Fruit fly (Drosophila melanogaster) whole organism, embryonic: Measurements from ENCODE around the gene heph.

ENCODE experiments used
- Antp ChIP-seq: fragments of 200-800 bp; sonication (Bioruptor generic); optimal IDR thresholded peaks from 3 replicates; lab custom pipeline; 2016; ENCODE audit warnings: missing biosample characterization, missing genetic modification characterization
- B-H2 ChIP-seq: fragments of 200-800 bp; sonication (Bioruptor generic); optimal IDR thresholded peaks from 2 replicates; lab custom pipeline; 2018; ENCODE audit warnings: missing biosample characterization, mild to moderate bottlenecking, missing genetic modification characterization
- CG10979 ChIP-seq: fragments of 200-800 bp; sonication (Bioruptor generic); optimal IDR thresholded peaks from 2 replicates; lab custom pipeline; 2018; ENCODE audit warnings: missing biosample characterization, mild to moderate bottlenecking, missing genetic modification characterization, moderate library complexity
- CG11560 ChIP-seq: fragments of 200-800 bp; sonication (Bioruptor generic); IDR thresholded peaks from 3 replicates; pipeline ENCODE4 v1.3.6; 2022; ENCODE audit warnings: missing biosample characterization, missing genetic modification characterization
- CG12299 ChIP-seq: fragments of 200-800 bp; sonication (Bioruptor generic); optimal IDR thresholded peaks from 2 replicates; lab custom pipeline; 2018; ENCODE audit warnings: missing biosample characterization, mild to moderate bottlenecking, missing genetic modification characterization
- CG13775 ChIP-seq: fragments of 200-800 bp; sonication (Bioruptor generic); optimal IDR thresholded peaks from 3 replicates; lab custom pipeline; 2017; ENCODE audit warnings: missing biosample characterization, mild to moderate bottlenecking, missing genetic modification characterization
- CG14710 ChIP-seq: fragments of 200-800 bp; sonication (Bioruptor generic); optimal IDR thresholded peaks from 3 replicates; lab custom pipeline; 2019; ENCODE audit warnings: missing biosample characterization, mild to moderate bottlenecking, missing genetic modification characterization, moderate library complexity
- CG14965 ChIP-seq: fragments of 200-800 bp; sonication (Bioruptor generic); optimal IDR thresholded peaks from 2 replicates; lab custom pipeline; 2016; ENCODE audit warnings: missing biosample characterization, missing genetic modification characterization, borderline replicate concordance
- CG15011 ChIP-seq: fragments of 200-800 bp; sonication (Bioruptor generic); optimal IDR thresholded peaks from 3 replicates; lab custom pipeline; 2018; ENCODE audit warnings: missing biosample characterization, mild to moderate bottlenecking, missing genetic modification characterization
- CG15073 ChIP-seq: fragments of 200-800 bp; sonication (Bioruptor generic); optimal IDR thresholded peaks from 2 replicates; lab custom pipeline; 2016; ENCODE audit warnings: missing biosample characterization, missing genetic modification characterization
- CG16813 ChIP-seq: fragments of 200-800 bp; sonication (Bioruptor generic); IDR thresholded peaks from 3 replicates; pipeline ENCODE4 v1.3.6; 2022; ENCODE audit warnings: missing biosample characterization, missing genetic modification characterization; ENCODE audit not compliant: partially characterized antibody
- CG1792 ChIP-seq: fragments of 200-800 bp; sonication (Bioruptor generic); optimal IDR thresholded peaks from 2 replicates; lab custom pipeline; 2016; ENCODE audit warnings: missing biosample characterization, missing genetic modification characterization
- CG1832 ChIP-seq: fragments of 200-800 bp; sonication (Bioruptor generic); optimal IDR thresholded peaks from 2 replicates; lab custom pipeline; 2017; ENCODE audit warnings: missing biosample characterization, mild to moderate bottlenecking, missing genetic modification characterization, inconsistent platforms
- CG18619 ChIP-seq: fragments of 200-800 bp; sonication (Bioruptor generic); optimal IDR thresholded peaks from 3 replicates; lab custom pipeline; 2017; ENCODE audit warnings: missing biosample characterization, mild to moderate bottlenecking, missing genetic modification characterization
- CG33557 ChIP-seq: fragments of 200-800 bp; sonication (Bioruptor generic); optimal IDR thresholded peaks from 2 replicates; lab custom pipeline; 2019; ENCODE audit warnings: missing biosample characterization, mild to moderate bottlenecking, missing genetic modification characterization, moderate library complexity
- CG34422 ChIP-seq: fragments of 200-800 bp; sonication (Bioruptor generic); IDR thresholded peaks from 3 replicates; pipeline ENCODE4 v1.3.6; 2022; ENCODE audit warnings: missing biosample characterization, missing genetic modification characterization
- CG3838 ChIP-seq: fragments of 200-800 bp; sonication (Bioruptor generic); optimal IDR thresholded peaks from 3 replicates; lab custom pipeline; 2016; ENCODE audit warnings: missing biosample characterization, missing genetic modification characterization
- CG43689 ChIP-seq: fragments of 200-800 bp; sonication (Bioruptor generic); IDR thresholded peaks from 2 replicates; pipeline ENCODE4 v1.3.6; 2022; ENCODE audit warnings: missing biosample characterization, missing genetic modification characterization
- CG4707 ChIP-seq: fragments of 200-800 bp; sonication (Bioruptor generic); optimal IDR thresholded peaks from 2 replicates; lab custom pipeline; 2018; ENCODE audit warnings: missing biosample characterization, mild to moderate bottlenecking, missing genetic modification characterization, moderate library complexity
- CG5953 ChIP-seq: fragments of 200-800 bp; sonication (Bioruptor generic); IDR thresholded peaks from 2 replicates; pipeline ENCODE4 v1.3.6; 2022; ENCODE audit warnings: missing biosample characterization, missing genetic modification characterization
- CG6791 ChIP-seq: fragments of 200-800 bp; sonication (Bioruptor generic); IDR thresholded peaks from 3 replicates; pipeline ENCODE4 v1.3.6; 2022; ENCODE audit warnings: missing biosample characterization, missing genetic modification characterization; ENCODE audit not compliant: partially characterized antibody
- CG8478 ChIP-seq: fragments of >200 bp; optimal IDR thresholded peaks from 2 replicates; lab custom pipeline; 2018
- CG9797 ChIP-seq: fragments of 200-800 bp; sonication (Bioruptor generic); optimal IDR thresholded peaks from 3 replicates; lab custom pipeline; 2018; ENCODE audit warnings: missing biosample characterization, mild to moderate bottlenecking, missing genetic modification characterization
- CHES-1-like ChIP-seq: fragments of 200-800 bp; sonication (Bioruptor generic); optimal IDR thresholded peaks from 2 replicates; lab custom pipeline; 2016; ENCODE audit warnings: missing biosample characterization, missing genetic modification characterization
- Dad ChIP-seq: fragments of 200-800 bp; sonication (Bioruptor generic); optimal IDR thresholded peaks from 3 replicates; lab custom pipeline; 2016; ENCODE audit warnings: missing biosample characterization, missing genetic modification characterization
- Dek ChIP-seq: fragments of 200-800 bp; sonication (Bioruptor generic); optimal IDR thresholded peaks from 3 replicates; lab custom pipeline; 2019; ENCODE audit warnings: missing biosample characterization, mild to moderate bottlenecking, missing genetic modification characterization, moderate library complexity
- Dip2 ChIP-seq: fragments of 200-800 bp; sonication (Bioruptor generic); IDR thresholded peaks from 2 replicates; pipeline ENCODE4 v1.3.6; 2022; ENCODE audit warnings: missing biosample characterization, missing genetic modification characterization
- Gug ChIP-seq: fragments of 200-800 bp; sonication (Bioruptor generic); IDR thresholded peaks from 4 replicates; pipeline ENCODE4 v1.3.6; 2022; ENCODE audit warnings: missing biosample characterization, missing genetic modification characterization
- MTF-1 ChIP-seq: fragments of 200-800 bp; sonication (Bioruptor generic); optimal IDR thresholded peaks from 2 replicates; lab custom pipeline; 2018; ENCODE audit warnings: missing biosample characterization, mild to moderate bottlenecking, missing genetic modification characterization, borderline replicate concordance
- Max ChIP-seq: fragments of 200-800 bp; sonication (Bioruptor generic); optimal IDR thresholded peaks from 2 replicates; lab custom pipeline; 2016; ENCODE audit warnings: missing biosample characterization, mild to moderate bottlenecking, missing genetic modification characterization
- Sin3A ChIP-seq: fragments of >200 bp; optimal IDR thresholded peaks from 2 replicates; lab custom pipeline; 2018
- Spps ChIP-seq: fragments of 200-800 bp; sonication (Bioruptor generic); optimal IDR thresholded peaks from 2 replicates; lab custom pipeline; 2018; ENCODE audit warnings: missing biosample characterization, mild to moderate bottlenecking, missing genetic modification characterization
- ac ChIP-seq: fragments of 200-800 bp; sonication (Bioruptor generic); optimal IDR thresholded peaks from 3 replicates; lab custom pipeline; 2017; ENCODE audit warnings: missing biosample characterization, mild to moderate bottlenecking, missing genetic modification characterization
- al ChIP-seq: fragments of 200-800 bp; sonication (Bioruptor generic); IDR thresholded peaks from 2 replicates; pipeline ENCODE4 v1.3.6; 2022; ENCODE audit warnings: missing biosample characterization, missing genetic modification characterization
- cg ChIP-seq: fragments of 200-800 bp; sonication (Bioruptor generic); optimal IDR thresholded peaks from 3 replicates; lab custom pipeline; 2019; ENCODE audit warnings: missing biosample characterization, mild to moderate bottlenecking, missing genetic modification characterization, moderate library complexity
- chif ChIP-seq, 2 experiments: fragments of 200-800 bp; sonication (Bioruptor generic); optimal IDR thresholded peaks; 3 replicates each; lab custom pipeline; 2016; ENCODE audit warnings: missing biosample characterization in 2 of 2, missing genetic modification characterization in 2 of 2
- dmrt99B ChIP-seq: fragments of 200-800 bp; sonication (Bioruptor generic); optimal IDR thresholded peaks from 2 replicates; lab custom pipeline; 2018; ENCODE audit warnings: missing biosample characterization, mild to moderate bottlenecking, missing genetic modification characterization, moderate library complexity
- emc ChIP-seq: fragments of 200-800 bp; sonication (Bioruptor generic); optimal IDR thresholded peaks from 2 replicates; lab custom pipeline; 2016; ENCODE audit warnings: missing biosample characterization, missing genetic modification characterization
- eve ChIP-seq, 2 experiments: fragments of >200 bp; optimal IDR thresholded peaks; 2 replicates each; lab custom pipeline; 2017; ENCODE audit warnings: missing biosample characterization in 2 of 2, missing genetic modification characterization in 2 of 2
- gcm2 ChIP-seq: fragments of 200-800 bp; sonication (Bioruptor generic); optimal IDR thresholded peaks from 2 replicates; lab custom pipeline; 2016; ENCODE audit warnings: missing biosample characterization, missing genetic modification characterization
- ham ChIP-seq: fragments of 200-800 bp; sonication (Bioruptor generic); IDR thresholded peaks from 2 replicates; pipeline ENCODE4 v1.3.6; 2022; ENCODE audit warnings: missing biosample characterization, missing genetic modification characterization
- hkb ChIP-seq, 2 experiments: fragments of 200-800 bp in 1 of 2; fragments of >200 bp in 1 of 2; sonication (Bioruptor generic) in 1 of 2; IDR thresholded peaks in 1 of 2; optimal IDR thresholded peaks in 1 of 2; 2 replicates each; pipeline versions ENCODE4 v1.3.6 to Lab custom; 2017 to 2022; ENCODE audit warnings: missing biosample characterization in 1 of 2, missing genetic modification characterization in 1 of 2
- mirr ChIP-seq: fragments of 200-800 bp; sonication (Bioruptor generic); optimal IDR thresholded peaks from 3 replicates; lab custom pipeline; 2018; ENCODE audit warnings: missing biosample characterization, mild to moderate bottlenecking, missing genetic modification characterization
- mld ChIP-seq: fragments of 200-800 bp; sonication (Bioruptor generic); IDR thresholded peaks from 3 replicates; pipeline ENCODE4 v1.3.6; 2022; ENCODE audit warnings: missing biosample characterization, missing genetic modification characterization; ENCODE audit not compliant: partially characterized antibody
- prd ChIP-seq, 3 experiments: fragments of >200 bp in 2 of 3; fragments of 200-800 bp in 1 of 3; sonication (Bioruptor generic) in 1 of 3; optimal IDR thresholded peaks in 2 of 3; IDR thresholded peaks in 1 of 3; 2 replicates in 2 of 3; 3 replicates in 1 of 3; pipeline versions ENCODE4 v1.3.6 to Lab custom; 2017 to 2022; ENCODE audit warnings: missing biosample characterization in 1 of 3, missing genetic modification characterization in 1 of 3
- sna ChIP-seq: fragments of 200-800 bp; sonication (Bioruptor generic); IDR thresholded peaks from 2 replicates; pipeline ENCODE4 v1.3.6; 2022; ENCODE audit warnings: missing biosample characterization, missing genetic modification characterization; ENCODE audit not compliant: partially characterized antibody
- tup ChIP-seq: fragments of 200-800 bp; sonication (Bioruptor generic); optimal IDR thresholded peaks from 2 replicates; lab custom pipeline; 2016; ENCODE audit warnings: missing biosample characterization, mild to moderate bottlenecking, missing genetic modification characterization, moderate library complexity
- vnd ChIP-seq: fragments of 200-800 bp; sonication (Bioruptor generic); IDR thresholded peaks from 3 replicates; pipeline ENCODE4 v1.3.6; 2022; ENCODE audit warnings: missing biosample characterization, missing genetic modification characterization; ENCODE audit not compliant: partially characterized antibody
- zen2 ChIP-seq: fragments of 200-800 bp; sonication (Bioruptor generic); IDR thresholded peaks from 3 replicates; pipeline ENCODE4 v1.3.6; 2022; ENCODE audit warnings: missing biosample characterization, missing genetic modification characterization; ENCODE audit not compliant: partially characterized antibody

Gene heph

DNA sequence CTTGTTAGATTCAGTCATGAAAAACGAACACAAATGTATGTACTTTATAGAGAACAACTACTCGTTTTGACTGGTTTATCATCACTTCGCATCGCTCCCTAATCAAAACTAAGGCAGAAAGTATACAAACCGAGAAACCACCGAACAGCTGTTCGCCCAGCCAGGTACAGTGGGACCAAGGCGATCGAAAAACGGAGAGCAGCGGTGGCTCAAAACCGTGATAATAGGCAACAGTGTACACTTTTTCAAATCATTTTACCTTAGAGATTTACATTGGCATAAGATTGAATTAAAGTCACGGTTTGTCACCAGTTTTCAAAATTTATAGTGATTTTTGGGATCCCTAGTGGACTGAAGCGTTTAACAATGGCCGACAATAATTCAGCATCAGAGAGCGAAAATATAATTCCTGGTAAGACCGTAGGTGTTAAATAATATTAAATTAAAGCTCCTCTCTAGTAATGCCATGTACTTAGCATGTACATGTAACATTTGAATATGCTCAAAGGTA, 210.0 kb downstream of the heph start, which contains the start of the genes CG42233 and CG1971:
Gene CG42233, minus strand, starts transcription at position 51 of the 511 bp plus-strand sequence.
Gene CG1971, plus strand, starts transcription at position 241 of the 511 bp plus-strand sequence.
- TF ChIP-seq CG16813 (0 out of 3 replicates have a peak, but pooled peaks have one; percentile 31), CG1792 (GFP tag; lab: Kevin White, UChicago) (no peak), CG3838 (GFP tag; lab: Kevin White, UChicago) (no peak), CG13775 (GFP tag; lab: Kevin White, UChicago) (peak; percentile 26), ac (no peak), Max (GFP tag; lab: Kevin White, UChicago) (no peak), eve (GFP tag; optimal IDR thresholded peaks at IDR 0.05; lab: Kevin White, UChicago) (no peak), CG15073 (no peak), CG9797 (GFP tag; lab: Kevin White, UChicago) (no peak), CG33557 (GFP tag; lab: Kevin White, UChicago) (peak; percentile 21), CHES-1-like (GFP tag; lab: Kevin White, UChicago) (no peak), B-H2 (GFP tag; lab: Kevin White, UChicago) (no peak), gcm2 (GFP tag; lab: Kevin White, UChicago) (no peak), Gug (GFP tag; lab: Robert Waterston, UW) (peak; percentile 68), CG11560 (tag; lab: Robert Waterston, UW) (no peak), chif (GFP tag; optimal IDR thresholded peaks at IDR 0.05; lab: Kevin White, UChicago) (no peak), CG34422 (GFP tag; lab: Robert Waterston, UW) (no peak), CG10979 (tag; lab: Kevin White, UChicago) (peak; percentile 37), Antp (GFP tag; lab: Kevin White, UChicago) (peak; percentile 40), CG1832 (GFP tag; lab: Kevin White, UChicago) (no peak), vnd (peak; percentile 41; the same call in 1 of the 3 replicates), mld (peak; percentile 40; the same call in 1 of the 3 replicates), zen2 (GFP tag; lab: Robert Waterston, UW) (no peak), prd (optimal IDR thresholded peaks at IDR 0.05; lab: Kevin White, UChicago) (no peak), prd (GFP tag; IDR thresholded peaks at IDR 0.05; lab: Robert Waterston, UW) (peak; percentile 31; the same call in 1 of the 3 replicates), CG43689 (GFP tag; lab: Robert Waterston, UW) (no peak), CG14710 (peak; percentile 49), CG18619 (GFP tag; lab: Kevin White, UChicago) (no peak), CG4707 (GFP tag; lab: Kevin White, UChicago) (peak; percentile 30), Dip2 (GFP tag; lab: Robert Waterston, UW) (no peak), CG15011 (GFP tag; lab: Kevin White, UChicago) (no peak), CG14965 (GFP tag; lab: Kevin White, UChicago) (no peak), dmrt99B (tag; lab: Kevin White, UChicago) (no peak), MTF-1 (GFP tag; lab: Kevin White, UChicago) (no peak), tup (GFP tag; lab: Kevin White, UChicago) (no peak), Spps (tag; lab: Kevin White, UChicago) (no peak), hkb (optimal IDR thresholded peaks at IDR 0.05; lab: Kevin White, UChicago) (no peak), hkb (GFP tag; IDR thresholded peaks at IDR 0.05; lab: Robert Waterston, UW) (no peak; the same call in 1 of the 2 replicates), al (no peak), ham (no peak), Dek (tag; lab: Kevin White, UChicago) (no peak), CG5953 (GFP tag; lab: Robert Waterston, UW) (no peak), sna (GFP tag; lab: Robert Waterston, UW) (0 out of 2 replicates have a peak, but pooled peaks have one; percentile 39), emc (GFP tag; lab: Kevin White, UChicago) (no peak), cg (GFP tag; lab: Kevin White, UChicago) (no peak), CG12299 (no peak), CG8478 (lab: Kevin White, UChicago) (no peak), CG6791 (GFP tag; lab: Robert Waterston, UW) (peak; percentile 62; the same call in 2 of the 3 replicates), Sin3A (lab: Kevin White, UChicago) (no peak), Dad (no peak), mirr (GFP tag; lab: Kevin White, UChicago) (no peak)
